Fruit fly (Drosophila melanogaster): Measurements from ENCODE around the gene pkm.
A peak's percentile ranks its signal among the peaks of the same experiment; 100 is the strongest.

The pkm gene

DNA sequence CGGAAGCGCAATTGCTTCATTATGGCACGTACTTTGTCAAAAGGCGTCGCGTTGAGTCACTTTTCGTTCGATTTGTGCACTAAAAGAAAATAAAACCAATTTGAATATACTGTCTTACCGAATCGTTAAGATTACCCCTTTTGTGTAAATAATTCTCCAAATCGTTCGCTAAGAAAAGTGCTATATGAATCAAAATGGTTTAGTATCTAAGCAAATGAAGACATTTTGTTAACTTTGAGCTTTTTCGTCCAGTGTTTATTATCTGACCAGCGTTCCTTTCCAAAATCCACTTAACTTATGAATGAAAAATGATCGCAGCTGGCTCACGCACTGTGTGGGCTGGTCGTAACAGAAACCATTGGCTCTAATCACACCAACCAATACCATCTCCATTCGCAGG, 33.9 kb downstream of the pkm start (continued):
- TF ChIP-seq Rel (GFP tag; optimal IDR thresholded peaks at IDR 0.05) (no peak), Rel (tag; optimal IDR thresholded peaks at IDR 0.05) (no peak), Jra (GFP tag; optimal IDR thresholded peaks at IDR 0.05) (no peak), brk (GFP tag; optimal IDR thresholded peaks at IDR 0.05) (no peak), br (GFP tag; optimal IDR thresholded peaks at IDR 0.05) (peak; percentile 27), Hr83 (GFP tag; optimal IDR thresholded peaks at IDR 0.05; ENCODE audit: poor library complexity, severe bottlenecking) (no peak), foxo (GFP tag; optimal IDR thresholded peaks at IDR 0.05) (peak in 1 of 2 experiments; percentile 64), CG32264 (GFP tag; optimal IDR thresholded peaks at IDR 0.05) (no peak), ey (GFP tag; optimal IDR thresholded peaks at IDR 0.05) (peak; percentile 58), fru (GFP tag; optimal IDR thresholded peaks at IDR 0.05) (peak; percentile 39), N (GFP tag; optimal IDR thresholded peaks at IDR 0.05) (no peak), GATAd (GFP tag; optimal IDR thresholded peaks at IDR 0.05) (no peak), Dfd (GFP tag; optimal IDR thresholded peaks at IDR 0.05) (no peak), sv (GFP tag; optimal IDR thresholded peaks at IDR 0.05) (no peak), woc (GFP tag; optimal IDR thresholded peaks at IDR 0.05) (no peak), Mio (GFP tag; optimal IDR thresholded peaks at IDR 0.05) (no peak)

DNA sequence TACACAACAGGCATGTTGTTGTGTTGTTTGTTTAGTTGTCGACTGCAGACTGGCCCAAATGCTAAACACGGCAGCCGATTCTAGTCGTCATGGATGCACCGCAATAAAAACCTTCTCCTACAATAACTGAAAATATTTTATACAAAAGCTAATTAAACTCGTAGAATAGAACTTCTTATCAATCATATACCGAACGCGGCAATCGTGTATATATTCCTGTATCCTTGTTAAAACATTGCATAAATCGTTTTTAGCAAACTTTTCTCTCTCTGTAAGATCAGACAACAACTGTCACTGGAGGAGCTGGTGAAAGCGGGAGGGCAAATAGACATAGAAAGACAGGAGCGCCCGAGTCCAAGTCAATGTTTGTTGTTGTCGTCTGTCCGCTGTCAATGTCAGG, 35.3 kb downstream of the pkm start:
- TF ChIP-seq Abd-B (GFP tag; optimal IDR thresholded peaks at IDR 0.05): no peak
- peak in 1 of 2 experiments; percentile 17 for TF ChIP-seq foxo (GFP tag; optimal IDR thresholded peaks at IDR 0.05)

DNA sequence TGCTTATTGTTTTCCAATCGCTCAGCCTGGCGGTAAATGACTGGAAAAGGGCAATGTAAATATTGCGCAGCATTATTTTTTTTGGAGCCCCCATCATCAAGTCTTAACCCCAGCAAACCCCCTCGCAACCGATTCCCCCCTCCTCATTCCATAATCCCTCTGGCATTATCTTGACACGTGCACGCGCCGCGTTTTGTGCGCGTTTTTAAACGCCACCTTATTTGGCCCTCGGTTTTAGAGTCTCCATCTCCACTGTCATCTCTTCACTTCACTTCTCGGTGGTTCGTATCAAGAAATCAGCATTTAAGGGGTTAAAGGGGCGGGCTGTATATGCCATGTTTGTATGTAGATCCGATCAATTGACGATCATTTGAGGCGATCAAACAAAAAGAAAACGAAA, 37.0 kb downstream of the pkm start:
- TF ChIP-seq lola (GFP tag; optimal IDR thresholded peaks at IDR 0.05) (no peak), Rel (GFP tag; optimal IDR thresholded peaks at IDR 0.05) (no peak), Rel (tag; optimal IDR thresholded peaks at IDR 0.05) (no peak), rgr (GFP tag; optimal IDR thresholded peaks at IDR 0.05) (no peak), usp (GFP tag; optimal IDR thresholded peaks at IDR 0.05) (no peak), Hr78 (GFP tag; optimal IDR thresholded peaks at IDR 0.05) (no peak), pan (optimal IDR thresholded peaks at IDR 0.05) (no peak), dmrt93B (GFP tag; optimal IDR thresholded peaks at IDR 0.05) (no peak), ey (GFP tag; optimal IDR thresholded peaks at IDR 0.05) (no peak)

DNA sequence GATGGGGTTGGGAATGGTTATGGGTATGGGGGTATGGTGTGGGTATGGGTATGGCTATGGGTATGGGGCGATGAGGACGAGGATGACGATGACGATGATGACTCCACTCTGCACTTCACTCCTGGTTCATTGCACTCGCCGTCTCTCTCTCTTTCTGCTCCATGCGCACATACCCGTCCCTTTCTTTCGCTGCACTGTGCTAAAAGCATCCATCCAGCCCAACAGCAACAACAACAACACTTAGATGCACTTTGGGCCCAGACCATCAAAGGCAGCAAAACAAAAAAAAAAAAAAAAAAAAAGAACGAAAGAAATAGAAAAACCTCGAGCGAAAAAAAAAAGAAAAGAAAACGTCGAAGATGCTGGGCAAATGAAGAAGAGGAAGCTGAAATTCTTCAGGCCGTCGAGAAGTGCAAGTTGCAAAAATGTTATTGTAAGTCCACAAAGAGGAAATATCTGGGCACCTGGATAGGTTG, 39.0 kb downstream of the pkm start:
- TF ChIP-seq foxo (GFP tag; optimal IDR thresholded peaks at IDR 0.05) (no peak), Mio (GFP tag; optimal IDR thresholded peaks at IDR 0.05) (no peak), Dfd (GFP tag; optimal IDR thresholded peaks at IDR 0.05) (no peak), Abd-B (GFP tag; optimal IDR thresholded peaks at IDR 0.05) (no peak), usp (GFP tag; optimal IDR thresholded peaks at IDR 0.05) (no peak), Hnf4 (GFP tag; optimal IDR thresholded peaks at IDR 0.05) (no peak)

DNA sequence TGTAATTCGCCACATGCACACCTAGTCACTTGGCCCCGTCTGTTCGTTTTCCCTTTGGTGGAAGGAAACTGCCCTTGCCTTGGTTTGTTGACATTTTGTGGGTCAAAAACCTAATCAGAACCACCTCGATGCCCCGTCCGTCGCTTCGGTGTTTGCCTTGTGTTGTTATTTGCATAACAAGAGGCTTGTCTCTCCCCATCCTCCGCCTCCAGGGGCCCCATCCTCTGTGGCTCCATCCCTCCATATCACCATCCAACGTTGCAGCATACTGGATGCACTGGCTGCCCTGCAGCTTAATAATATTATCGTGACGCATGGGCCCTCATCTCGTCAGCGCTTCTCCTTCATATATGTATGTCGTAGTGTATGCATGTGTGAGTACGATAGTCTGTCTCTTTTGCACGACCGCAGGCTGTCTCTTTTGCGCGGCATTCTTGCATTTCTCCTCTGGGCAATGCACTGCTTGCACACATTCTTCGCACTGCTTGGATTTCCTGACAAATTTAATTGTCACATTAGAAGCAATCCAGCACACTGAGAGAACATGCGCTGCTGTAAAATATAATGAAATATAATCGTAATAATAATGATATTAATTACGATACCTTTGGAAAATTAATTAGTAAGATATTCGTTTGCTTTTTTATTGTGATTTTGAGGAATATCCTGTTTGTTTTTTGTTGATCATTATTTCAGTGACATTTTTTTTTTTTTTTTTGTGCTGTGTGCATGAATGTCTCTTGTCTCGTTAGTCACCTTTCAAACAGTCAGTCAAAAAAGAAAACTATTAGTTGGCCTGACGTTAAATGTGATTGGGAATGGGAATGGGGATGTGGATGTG, 39.6 kb downstream of the pkm start:
- no peak for TF ChIP-seq dl (GFP tag; optimal IDR thresholded peaks at IDR 0.05; ENCODE audit: insufficient read depth in 1 of 2, partially characterized antibody in 2 of 2)
- TF ChIP-seq usp (GFP tag; optimal IDR thresholded peaks at IDR 0.05): no peak
- TF ChIP-seq psq (GFP tag; optimal IDR thresholded peaks at IDR 0.05): peak; percentile 2
- no peak for TF ChIP-seq jim (GFP tag; optimal IDR thresholded peaks at IDR 0.05)
- no peak for TF ChIP-seq Vsx2 (GFP tag; optimal IDR thresholded peaks at IDR 0.05; ENCODE audit: partially characterized antibody)
- TF ChIP-seq Hnf4 (GFP tag; optimal IDR thresholded peaks at IDR 0.05): no peak
- peak; percentile 18 for TF ChIP-seq Jra (GFP tag; optimal IDR thresholded peaks at IDR 0.05)

DNA sequence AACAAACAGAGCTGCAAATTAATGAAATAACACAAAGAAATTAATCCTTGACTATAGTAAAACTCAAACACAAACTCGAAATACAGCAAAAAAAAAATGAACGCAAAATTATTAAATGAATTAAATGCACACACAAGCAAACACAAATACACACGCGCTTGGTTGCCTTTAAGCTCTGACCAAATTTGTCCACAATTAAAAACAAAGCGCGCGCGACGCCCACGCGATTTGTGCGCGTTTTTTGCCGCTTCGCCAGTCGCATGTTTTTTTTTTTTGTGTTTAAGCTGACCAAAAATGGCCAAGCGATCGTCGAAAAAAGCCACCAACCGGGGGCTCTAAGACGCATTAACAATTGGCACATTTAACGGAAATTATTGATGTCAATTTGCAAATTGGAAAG, 40.7 kb downstream of the pkm start:
- TF ChIP-seq jim (GFP tag; optimal IDR thresholded peaks at IDR 0.05) (no peak), CG32264 (GFP tag; optimal IDR thresholded peaks at IDR 0.05) (no peak), Myc (optimal IDR thresholded peaks at IDR 0.05) (no peak), pan (optimal IDR thresholded peaks at IDR 0.05) (no peak), Dif (GFP tag; optimal IDR thresholded peaks at IDR 0.05; ENCODE audit: partially characterized antibody) (no peak), h (GFP tag; optimal IDR thresholded peaks at IDR 0.05) (no peak), Hnf4 (GFP tag; optimal IDR thresholded peaks at IDR 0.05) (no peak), foxo (GFP tag; optimal IDR thresholded peaks at IDR 0.05) (no peak), Sp1 (GFP tag; optimal IDR thresholded peaks at IDR 0.05) (no peak)
